Fruit fly (Drosophila melanogaster) S2 (cell line): ENCODE results near the gene CG43248.

Experiments
- CG8478 ChIP-seq: fragments of >200 bp; optimal IDR thresholded peaks from 2 replicates; lab custom pipeline; 2018
- CTCF ChIP-seq, 2 experiments: fragments of >200 bp; optimal IDR thresholded peaks; 2 replicates each; lab custom pipeline; 2018

DNA sequence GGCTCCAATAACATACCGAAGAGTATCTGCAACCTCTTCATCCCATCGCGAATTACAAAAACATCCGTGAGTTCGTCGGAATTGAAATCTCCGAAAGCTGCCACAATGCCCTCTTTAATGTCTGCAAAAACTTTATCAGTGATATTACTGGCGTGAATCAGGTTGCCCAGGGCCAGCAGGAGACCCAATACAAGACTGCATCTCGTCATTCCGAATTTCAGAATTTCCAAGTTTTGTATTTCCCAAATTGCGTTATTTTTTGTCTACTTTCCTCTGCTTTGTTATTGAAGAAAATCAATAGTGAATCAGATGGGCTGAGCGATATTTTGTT lies 31.4 kb upstream of the CG43248 start:
- TF ChIP-seq CG8478 (lab: Kevin White, UChicago) = no peak
- no peak for TF ChIP-seq CTCF (optimal IDR thresholded peaks at IDR 0.05; lab: Kevin White, UChicago)
